Worm (Caenorhabditis elegans): ENCODE measurements around the gene nlp-9.
"Not testable (repeated sequence)": the region's sequence is repeated elsewhere in the genome, so short reads cannot be mapped to it uniquely, and the experiment has no call there.

The nlp-9 gene

ce11 chrV:4195283-4195682 is 24.2 kb upstream of the nlp-9 start, which contains the start of gene algn-5:
Gene algn-5, plus strand, starts transcription at chrV:4195577.
- TF ChIP-seq ztf-11 (tag; optimal IDR thresholded peaks at IDR 0.05) = no peak
- no peak for TF ChIP-seq snpc-4 (tag; optimal IDR thresholded peaks at IDR 0.05)
- no peak for TF ChIP-seq nhr-77 (tag; optimal IDR thresholded peaks at IDR 0.05)
- no peak for TF ChIP-seq F13H6.1 (tag; optimal IDR thresholded peaks at IDR 0.05)
- no peak for TF ChIP-seq nhr-129 (tag; optimal IDR thresholded peaks at IDR 0.05)
- no peak for TF ChIP-seq lin-13 (GFP tag; optimal IDR thresholded peaks at IDR 0.05)

- TF ChIP-seq elt-3 (tag; optimal IDR thresholded peaks at IDR 0.05) (no peak), zag-1 (tag; optimal IDR thresholded peaks at IDR 0.05) (no peak), lin-11 (tag; optimal IDR thresholded peaks at IDR 0.05) (no peak), nhr-12 (tag; optimal IDR thresholded peaks at IDR 0.05) (no peak), nhr-6 (tag; optimal IDR thresholded peaks at IDR 0.05) (no peak), mab-5 (tag; optimal IDR thresholded peaks at IDR 0.05) (no peak), nhr-237 (tag; optimal IDR thresholded peaks at IDR 0.05) (no peak), peb-1 (tag; optimal IDR thresholded peaks at IDR 0.05) (no peak), nhr-25 (tag; optimal IDR thresholded peaks at IDR 0.05) (no peak), nhr-129 (tag; optimal IDR thresholded peaks at IDR 0.05) (no peak), ZK546.5 (tag; optimal IDR thresholded peaks at IDR 0.05) (no peak), F13H6.1 (tag; optimal IDR thresholded peaks at IDR 0.05) (no peak)
Measured at ce11 chrV:4199185-4199584, 20.3 kb upstream of the nlp-9 start, which contains the start of gene rpac-40. Gene rpac-40, plus strand, starts transcription at chrV:4199485.

ce11 chrV:4204421-4204820 is 15.0 kb upstream of the nlp-9 start, which contains the start of gene H43I07.1:
Gene H43I07.1, plus strand, starts transcription at chrV:4204721.
- TF ChIP-seq snpc-4 (tag; optimal IDR thresholded peaks at IDR 0.05) = no peak
- no peak for TF ChIP-seq sma-9 (GFP tag; optimal IDR thresholded peaks at IDR 0.05)
- TF ChIP-seq sma-9 (tag; optimal IDR thresholded peaks at IDR 0.05) = no peak
- TF ChIP-seq nhr-12 (tag; optimal IDR thresholded peaks at IDR 0.05) = no peak
- TF ChIP-seq mbf-1 (tag; optimal IDR thresholded peaks at IDR 0.05) = no peak
- TF ChIP-seq elt-1 (tag; optimal IDR thresholded peaks at IDR 0.05) = no peak
- no peak for TF ChIP-seq alr-1 (tag; optimal IDR thresholded peaks at IDR 0.05)
- TF ChIP-seq gmeb-1 (tag; optimal IDR thresholded peaks at IDR 0.05) = no peak

DNA sequence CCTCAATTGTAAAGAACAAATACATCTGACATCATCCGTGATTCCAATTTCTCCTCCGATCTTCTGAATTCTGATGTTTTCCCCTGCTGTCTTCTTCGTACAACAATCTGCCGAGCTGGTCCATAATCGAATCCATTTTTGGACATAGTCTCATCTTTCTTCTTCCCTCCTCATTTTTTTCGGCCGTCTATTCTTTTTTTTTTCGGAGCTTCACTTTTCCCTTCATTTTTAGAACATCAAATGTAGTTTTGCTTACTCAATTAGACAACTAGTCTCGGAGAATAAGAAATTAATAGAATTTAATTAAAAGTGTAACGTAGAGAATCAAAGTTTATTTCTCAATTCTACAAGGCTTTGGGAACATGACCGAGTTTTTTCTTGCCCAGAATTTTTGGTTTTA is 7.9 kb upstream of the nlp-9 start:
- TF ChIP-seq dmd-4 (tag; optimal IDR thresholded peaks at IDR 0.05) (no peak), lsy-2 (tag; optimal IDR thresholded peaks at IDR 0.05) (peak in 1 of 2 experiments; percentile 1)

DNA sequence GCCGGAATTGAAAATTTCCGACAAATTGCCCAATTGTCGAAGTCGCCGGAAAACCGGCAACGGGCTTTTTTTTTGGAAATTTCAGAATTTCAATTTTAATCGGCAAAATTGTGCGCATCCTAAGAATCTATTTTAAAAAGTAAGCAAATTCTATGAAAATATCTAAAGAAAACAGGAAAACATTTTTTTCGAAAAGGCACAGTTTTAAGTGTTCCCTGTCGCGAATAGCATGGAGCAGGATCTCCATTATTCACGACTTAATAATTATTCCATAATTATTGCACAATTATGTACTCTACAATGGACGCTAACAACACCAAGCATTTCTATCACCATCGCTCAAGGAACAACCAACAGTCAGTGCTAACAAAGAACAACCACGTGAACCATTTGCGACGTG is 3.6 kb upstream of the nlp-9 start, which contains the start of gene H43I07.4:
Gene H43I07.4, plus strand, starts transcription at position 301 of the 400 bp plus-strand sequence.
- TF ChIP-seq nhr-23 (tag; optimal IDR thresholded peaks at IDR 0.05); unc-55 (GFP tag; optimal IDR thresholded peaks at IDR 0.05); lin-39 (tag; optimal IDR thresholded peaks at IDR 0.05): not testable (repeated sequence)

DNA sequence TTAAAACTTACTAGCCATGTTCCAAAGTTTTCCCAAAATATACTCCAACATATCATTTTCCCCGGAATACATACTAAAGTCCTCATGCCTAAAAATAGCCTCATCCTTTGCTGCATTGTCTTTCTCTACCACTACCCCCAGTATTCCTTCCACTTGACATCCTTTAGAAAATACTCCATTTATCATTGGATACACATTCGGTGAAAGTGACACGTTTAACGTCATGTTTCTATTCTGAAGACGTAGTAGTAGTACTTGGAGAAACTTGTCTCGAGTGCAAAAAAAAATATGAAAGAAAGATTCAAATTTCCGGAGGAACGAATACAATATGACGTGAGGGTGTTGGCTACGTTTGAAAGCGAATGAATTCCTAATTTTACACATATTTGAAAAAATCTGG is 2.5 kb upstream of the nlp-9 start:
- TF ChIP-seq ama-1 (optimal IDR thresholded peaks at IDR 0.05) = no peak
- peak; percentile 29 for TF ChIP-seq unc-55 (GFP tag; optimal IDR thresholded peaks at IDR 0.05)

- TF ChIP-seq zag-1 (tag; optimal IDR thresholded peaks at IDR 0.05) (peak; percentile 3), elt-1 (tag; optimal IDR thresholded peaks at IDR 0.05) (no peak)
Measured at ce11 chrV:4218268-4218667, 1.2 kb upstream of the nlp-9 start.

DNA sequence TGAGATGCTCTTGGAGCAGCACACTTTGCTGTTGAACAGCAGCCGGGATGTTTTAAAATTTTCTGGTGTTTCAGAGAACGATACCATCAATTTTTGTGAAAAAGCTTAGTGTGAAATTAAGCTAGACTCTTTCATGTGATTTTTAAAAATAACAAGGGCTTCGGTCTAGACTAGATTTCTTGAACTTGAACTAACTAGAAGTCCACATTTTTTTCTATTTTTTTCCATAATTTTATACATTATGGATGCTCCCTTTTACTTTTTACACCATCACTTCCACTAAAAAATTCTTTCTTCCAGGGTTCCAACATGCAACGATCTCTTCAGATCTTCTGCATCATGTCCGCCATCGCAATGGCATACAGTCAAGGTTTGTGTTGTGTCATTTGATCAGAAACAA is 16.7 kb downstream of the nlp-9 start, which contains the start of gene nlp-13:
Gene nlp-13, plus strand, starts transcription at position 301 of the 400 bp plus-strand sequence.
- TF ChIP-seq ceh-16 (tag; optimal IDR thresholded peaks at IDR 0.05) (no peak), nhr-6 (tag; optimal IDR thresholded peaks at IDR 0.05) (no peak), lin-11 (tag; optimal IDR thresholded peaks at IDR 0.05) (no peak), mdl-1 (tag; optimal IDR thresholded peaks at IDR 0.05) (no peak), ZK546.5 (tag; optimal IDR thresholded peaks at IDR 0.05) (no peak), ztf-11 (tag; optimal IDR thresholded peaks at IDR 0.05) (no peak), nhr-12 (tag; optimal IDR thresholded peaks at IDR 0.05) (no peak), elt-1 (tag; optimal IDR thresholded peaks at IDR 0.05) (no peak), ceh-82 (tag; optimal IDR thresholded peaks at IDR 0.05) (no peak), nhr-25 (tag; optimal IDR thresholded peaks at IDR 0.05) (no peak), unc-62 (GFP tag; optimal IDR thresholded peaks at IDR 0.05) (no peak), egl-27 (tag; optimal IDR thresholded peaks at IDR 0.05) (no peak), nhr-11 (tag; optimal IDR thresholded peaks at IDR 0.05) (no peak), dmd-4 (tag; optimal IDR thresholded peaks at IDR 0.05) (no peak)

Data from whole organism, L2 larva.